Worm (Caenorhabditis elegans) whole organism, L2 larva: ENCODE data around the gene mrpl-2.

Source experiments
- C34F6.9 ChIP-seq: fragments of 150-350 bp; optimal IDR thresholded peaks from 2 replicates; lab custom pipeline; 2014; ENCODE audit warnings: missing biosample characterization, missing genetic modification characterization
- ama-1 ChIP-seq: fragments of 150-350 bp; optimal IDR thresholded peaks from 2 replicates; lab custom pipeline; 2018; ENCODE audit warnings: inconsistent platforms
- ceh-82 ChIP-seq: fragments of 150-350 bp; optimal IDR thresholded peaks from 2 replicates; lab custom pipeline; 2014; ENCODE audit warnings: missing biosample characterization, missing genetic modification characterization
- nhr-11 ChIP-seq: fragments of 150-350 bp; optimal IDR thresholded peaks from 2 replicates; lab custom pipeline; 2014; ENCODE audit warnings: missing biosample characterization, missing genetic modification characterization
- nhr-77 ChIP-seq: fragments of 150-350 bp; optimal IDR thresholded peaks from 2 replicates; lab custom pipeline; 2014; ENCODE audit warnings: missing biosample characterization, missing genetic modification characterization

DNA sequence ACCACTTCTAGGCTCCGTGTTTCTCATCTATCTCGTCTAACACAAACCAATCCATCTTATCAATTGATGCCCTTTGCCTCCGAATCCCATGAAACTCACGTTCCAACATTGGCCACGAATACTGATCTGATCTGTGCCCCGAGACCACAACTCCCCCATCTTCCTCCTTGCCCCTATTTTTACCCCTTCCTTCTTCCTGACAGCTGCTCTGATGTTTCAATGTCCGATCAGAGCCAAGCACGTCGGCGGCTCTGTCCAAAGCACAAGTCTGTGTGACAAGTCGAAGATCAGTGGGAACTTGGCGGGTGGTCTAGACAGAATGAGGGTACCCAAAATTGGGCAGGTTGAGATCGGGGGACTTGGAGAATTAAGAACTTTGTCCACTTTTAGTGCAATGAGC lies 26.7 kb upstream of the mrpl-2 start:
- TF ChIP-seq ama-1 (lab: Kevin White, UChicago) = no peak
- no peak for TF ChIP-seq C34F6.9 (tag; lab: Kevin White, UChicago)
- no peak for TF ChIP-seq nhr-11 (tag; lab: Kevin White, UChicago)
- no peak for TF ChIP-seq ceh-82 (tag; lab: Kevin White, UChicago)
- TF ChIP-seq nhr-77 = no peak
